Worm (Caenorhabditis elegans) whole organism, L4 larva: Measurements from ENCODE around the gene M03A1.3.

Source experiments
- ZK546.5 ChIP-seq, 2 experiments: sonication (generic microtip); optimal IDR thresholded peaks; 2 replicates each; lab custom pipeline; 2017; ENCODE audit warnings: missing biosample characterization in 2 of 2, missing genetic modification characterization in 2 of 2
- aha-1 ChIP-seq: fragments of 150-350 bp; peaks from one replicate; lab custom pipeline; 2014; ENCODE audit warnings: missing biosample characterization, missing genetic modification characterization
- arid-1 ChIP-seq: fragments of 200-800 bp; sonication (Bioruptor generic); conservative IDR thresholded peaks from 2 replicates; pipeline ENCODE4 v1.3.6; 2022; ENCODE audit warnings: missing genetic modification reagents, missing genetic modification characterization, missing compliant biosample characterization
- ceh-20 ChIP-seq: fragments of 200-800 bp; sonication (Bioruptor generic); IDR thresholded peaks from 2 replicates; pipeline ENCODE4 v1.3.6; 2022; ENCODE audit warnings: missing genetic modification reagents, missing genetic modification characterization, missing compliant biosample characterization
- ceh-32 ChIP-seq: sonication (generic microtip); optimal IDR thresholded peaks from 2 replicates; lab custom pipeline; 2016; ENCODE audit warnings: mild to moderate bottlenecking, missing genetic modification characterization, missing compliant biosample characterization; ENCODE audit not compliant: poor library complexity
- ceh-44 ChIP-seq: fragments of 200-800 bp; sonication (Bioruptor generic); IDR thresholded peaks from 2 replicates; pipeline ENCODE4 v1.3.6; 2022; ENCODE audit warnings: missing genetic modification reagents, missing genetic modification characterization, missing compliant biosample characterization
- ceh-62 ChIP-seq: sonication (generic microtip); optimal IDR thresholded peaks from 2 replicates; lab custom pipeline; 2017; ENCODE audit warnings: missing biosample characterization, missing genetic modification characterization
- ces-1 ChIP-seq: fragments of 150-350 bp; sonication (generic microtip); optimal IDR thresholded peaks from 4 replicates; lab custom pipeline; 2014; ENCODE audit warnings: missing biosample characterization, missing genetic modification reagents, missing genetic modification characterization
- cey-2 ChIP-seq: sonication (generic microtip); optimal IDR thresholded peaks from 3 replicates; lab custom pipeline; 2017; ENCODE audit warnings: missing genetic modification characterization, mild to moderate bottlenecking, missing compliant biosample characterization, antibody characterized with exemption, borderline replicate concordance; ENCODE audit not compliant: insufficient read depth
- ctbp-1 ChIP-seq: fragments of 200-800 bp; sonication (Bioruptor generic); IDR thresholded peaks from 2 replicates; pipeline ENCODE4 v1.3.6; 2022; ENCODE audit warnings: missing genetic modification reagents, missing genetic modification characterization, missing compliant biosample characterization
- daf-16 ChIP-seq, 3 experiments: sonication (generic microtip); optimal IDR thresholded peaks; 2 replicates each; lab custom pipeline; 2016 to 2017; ENCODE audit warnings: missing genetic modification characterization in 3 of 3, missing genetic modification reagents in 3 of 3, mild to moderate bottlenecking in 2 of 3, missing compliant biosample characterization in 2 of 3, missing biosample characterization in 1 of 3, moderate library complexity in 1 of 3
- dmd-6 ChIP-seq: fragments of 200-800 bp; sonication (Bioruptor generic); IDR thresholded peaks from 2 replicates; pipeline ENCODE4 v1.3.6; 2022; ENCODE audit warnings: missing genetic modification reagents, missing genetic modification characterization, missing compliant biosample characterization
- fos-1 ChIP-seq: fragments of 150-350 bp; optimal IDR thresholded peaks from 2 replicates; lab custom pipeline; 2014; ENCODE audit warnings: missing biosample characterization, missing genetic modification characterization
- hlh-30 ChIP-seq: sonication (generic microtip); optimal IDR thresholded peaks from 2 replicates; lab custom pipeline; 2017; ENCODE audit warnings: antibody characterized with exemption, mild to moderate bottlenecking, missing genetic modification characterization, missing compliant biosample characterization; ENCODE audit not compliant: insufficient read depth
- hmg-1.1 ChIP-seq: fragments of 200-800 bp; sonication (Bioruptor generic); IDR thresholded peaks from 2 replicates; pipeline ENCODE4 v1.3.6; 2022; ENCODE audit warnings: missing genetic modification reagents, missing genetic modification characterization, missing compliant biosample characterization
- jun-1 ChIP-seq: fragments of 150-350 bp; optimal IDR thresholded peaks from 2 replicates; lab custom pipeline; 2014; ENCODE audit warnings: missing biosample characterization, missing genetic modification reagents, missing genetic modification characterization
- lim-7 ChIP-seq: fragments of 200-800 bp; sonication (Bioruptor generic); IDR thresholded peaks from 2 replicates; pipeline ENCODE4 v1.3.6; 2022; ENCODE audit warnings: missing genetic modification characterization, missing compliant biosample characterization
- lin-1 ChIP-seq: fragments of 200-800 bp; sonication (Bioruptor generic); IDR thresholded peaks from 2 replicates; pipeline ENCODE4 v1.3.6; 2022; ENCODE audit warnings: missing genetic modification reagents, missing genetic modification characterization, missing compliant biosample characterization
- lin-29 ChIP-seq: fragments of 200-800 bp; sonication (Bioruptor generic); IDR thresholded peaks from 2 replicates; pipeline ENCODE4 v1.3.6; 2022; ENCODE audit warnings: missing genetic modification reagents, missing genetic modification characterization, missing compliant biosample characterization
- lin-39 ChIP-seq: fragments of 150-350 bp; optimal IDR thresholded peaks from 2 replicates; lab custom pipeline; 2014; ENCODE audit warnings: missing biosample characterization, missing genetic modification reagents, missing genetic modification characterization
- lsy-2 ChIP-seq, 2 experiments: fragments of 150-350 bp in 1 of 2; sonication (generic microtip) in 1 of 2; optimal IDR thresholded peaks; 2 replicates each; lab custom pipeline; 2014 to 2017; ENCODE audit warnings: missing biosample characterization in 2 of 2, missing genetic modification characterization in 2 of 2
- mdt-29 ChIP-seq: fragments of 200-800 bp; sonication (Bioruptor generic); IDR thresholded peaks from 2 replicates; pipeline ENCODE4 v1.3.6; 2022; ENCODE audit warnings: missing genetic modification reagents, missing genetic modification characterization, missing compliant biosample characterization
- saeg-2 ChIP-seq: fragments of 200-800 bp; sonication (Bioruptor generic); IDR thresholded peaks from 2 replicates; pipeline ENCODE4 v1.3.6; 2022; ENCODE audit warnings: missing genetic modification reagents, missing genetic modification characterization, missing compliant biosample characterization
- set-16 ChIP-seq: fragments of 200-800 bp; sonication (Bioruptor generic); IDR thresholded peaks from 2 replicates; pipeline ENCODE4 v1.3.6; 2022; ENCODE audit warnings: missing genetic modification reagents, missing genetic modification characterization, missing compliant biosample characterization
- skn-1 ChIP-seq: fragments of 150-350 bp; optimal IDR thresholded peaks from 2 replicates; lab custom pipeline; 2014; ENCODE audit warnings: missing biosample characterization, missing genetic modification characterization
- spr-3 ChIP-seq: fragments of 200-800 bp; sonication (Bioruptor generic); optimal IDR thresholded peaks from 2 replicates; lab custom pipeline; 2018; ENCODE audit warnings: mild to moderate bottlenecking, missing genetic modification characterization, missing compliant biosample characterization
- tra-1 ChIP-seq: fragments of 200-800 bp; sonication (Bioruptor generic); IDR thresholded peaks from 2 replicates; pipeline ENCODE4 v1.3.6; 2022; ENCODE audit warnings: missing genetic modification reagents, missing genetic modification characterization, missing compliant biosample characterization
- unc-130 ChIP-seq: sonication (generic microtip); optimal IDR thresholded peaks from 2 replicates; lab custom pipeline; 2016; ENCODE audit warnings: missing genetic modification reagents, missing genetic modification characterization, missing compliant biosample characterization
- unc-62 ChIP-seq, 3 experiments: fragments of 150-350 bp in 1 of 3; sonication (generic microtip); optimal IDR thresholded peaks in 2 of 3; peaks in 1 of 3; 1 replicate in 1 of 3; 2 replicates in 2 of 3; lab custom pipeline; 2014 to 2017; ENCODE audit warnings: missing biosample characterization in 3 of 3, missing genetic modification characterization in 3 of 3, missing genetic modification reagents in 3 of 3, missing genotype in 1 of 3
- vab-7 ChIP-seq: fragments of 200-800 bp; sonication (Bioruptor generic); IDR thresholded peaks from 2 replicates; pipeline ENCODE4 v1.3.6; 2022; ENCODE audit warnings: missing genetic modification reagents, missing genetic modification characterization, missing compliant biosample characterization
- ztf-7 ChIP-seq: fragments of 150-350 bp; optimal IDR thresholded peaks from 2 replicates; lab custom pipeline; 2014; ENCODE audit warnings: missing biosample characterization, missing genetic modification characterization

Gene M03A1.3

DNA sequence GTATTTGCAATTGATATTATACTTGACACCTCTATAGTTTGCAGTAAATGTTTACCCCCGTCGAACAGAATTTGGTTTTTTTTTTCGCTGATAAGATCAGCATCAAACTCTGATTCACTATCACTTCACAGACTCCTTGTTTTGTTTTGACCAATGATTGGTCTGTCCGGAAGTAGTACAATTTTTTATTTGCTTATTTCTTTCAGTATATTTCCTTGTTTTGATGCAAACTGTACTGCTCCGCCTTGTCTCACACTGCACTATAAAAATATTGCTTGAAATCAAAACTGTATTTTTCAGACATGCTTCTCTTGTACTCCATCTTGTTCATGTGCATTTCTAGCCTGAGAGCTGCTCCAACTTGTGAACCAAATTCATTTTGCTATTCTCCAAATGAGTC, at the start of gene M03A1.3:
M03A1.3 (plus strand) TSS at position 301 of the 400 bp plus-strand sequence.
- TF ChIP-seq unc-62 (GFP tag; optimal IDR thresholded peaks at IDR 0.05 in 1 of 2; lab: Kevin White, UChicago) (peak in 1 of 2 experiments; percentile 78), unc-62 (tag; optimal IDR thresholded peaks at IDR 0.05; lab: Kevin White, UChicago) (no peak), ceh-44 (GFP tag; lab: Robert Waterston, UW) (no peak), daf-16 (GFP tag; optimal IDR thresholded peaks at IDR 0.05; lab: Kevin White, UChicago) (no peak), daf-16 (tag; optimal IDR thresholded peaks at IDR 0.05; lab: Kevin White, UChicago) (peak; percentile 29), ces-1 (no peak)

ce11 chrII:4510684-4511083, 46.9 kb upstream of the M03A1.3 start:
- TF ChIP-seq lsy-2 (tag; optimal IDR thresholded peaks at IDR 0.05; lab: Kevin White, UChicago) (no peak), unc-62 (GFP tag; optimal IDR thresholded peaks at IDR 0.05 in 1 of 2; lab: Kevin White, UChicago) (peak in 1 of 2 experiments; percentile 63), unc-62 (tag; optimal IDR thresholded peaks at IDR 0.05; lab: Kevin White, UChicago) (no peak)

ce11 chrII:4511911-4512310, 45.7 kb upstream of the M03A1.3 start, which contains the start of gene cyp-23A1:
cyp-23A1 (plus strand) TSS chrII:4512211.
- TF ChIP-seq unc-130 (no peak), vab-7 (GFP tag; lab: Robert Waterston, UW) (no peak), ceh-62 (tag; lab: Kevin White, UChicago) (no peak), mdt-29 (GFP tag; lab: Robert Waterston, UW) (no peak), skn-1 (tag; lab: Kevin White, UChicago) (no peak), dmd-6 (GFP tag; lab: Robert Waterston, UW) (no peak), saeg-2 (no peak)

DNA sequence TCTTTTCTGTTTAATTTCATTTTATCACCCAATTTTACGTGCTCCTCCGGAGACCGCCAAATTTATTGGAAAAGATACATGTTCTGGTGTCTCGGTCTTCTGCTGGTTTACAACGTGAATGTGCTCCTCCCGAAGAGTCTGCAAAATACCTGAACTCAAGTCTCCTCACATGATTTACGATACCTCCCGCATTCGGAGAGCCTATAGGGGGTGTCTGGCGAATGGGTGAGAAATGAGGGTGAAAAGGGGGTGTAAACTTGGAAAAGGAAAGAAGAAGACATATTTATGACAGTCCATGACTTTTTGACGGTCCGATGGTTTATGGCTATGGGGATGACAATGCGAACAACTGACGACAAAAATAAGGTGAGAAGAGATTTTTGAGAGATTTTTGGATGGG, 41.3 kb upstream of the M03A1.3 start:
- TF ChIP-seq ctbp-1 (GFP tag; lab: Robert Waterston, UW) (no peak), set-16 (GFP tag; lab: Robert Waterston, UW) (no peak), lin-29 (GFP tag; lab: Robert Waterston, UW) (no peak), arid-1 (no peak), lim-7 (GFP tag; lab: Robert Waterston, UW) (no peak), ceh-32 (tag; lab: Kevin White, UChicago) (no peak), ceh-20 (GFP tag; lab: Robert Waterston, UW) (no peak), hlh-30 (tag; lab: Kevin White, UChicago) (no peak), lsy-2 (tag; optimal IDR thresholded peaks at IDR 0.05; lab: Kevin White, UChicago) (no peak), jun-1 (tag; lab: Kevin White, UChicago) (no peak), tra-1 (GFP tag; lab: Robert Waterston, UW) (no peak), lin-1 (GFP tag; lab: Robert Waterston, UW) (no peak), lin-39 (no peak), cey-2 (tag; lab: Kevin White, UChicago) (no peak), ztf-7 (tag; lab: Kevin White, UChicago) (no peak), fos-1 (tag; lab: Kevin White, UChicago) (no peak)
- TF ChIP-seq, all 104 proteins: peak for 0

DNA sequence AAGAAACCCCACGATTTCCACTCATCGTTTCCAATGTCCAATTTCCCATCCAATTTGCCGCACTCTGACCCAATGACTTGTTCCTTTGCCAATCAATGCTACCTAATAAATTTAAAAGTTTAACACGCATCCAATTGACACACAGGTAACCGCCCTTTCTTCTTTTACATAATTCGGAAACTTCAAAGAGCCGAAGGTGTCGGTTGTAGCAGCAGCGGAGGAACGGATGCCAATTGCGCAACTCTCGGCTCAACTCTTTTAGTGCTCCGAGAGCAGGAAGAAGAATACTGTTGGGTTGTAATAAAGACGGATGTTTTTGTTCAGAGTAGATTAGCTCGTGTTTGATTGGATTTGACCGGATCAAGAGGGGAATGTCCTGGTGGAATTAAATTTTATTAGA, 40.3 kb upstream of the M03A1.3 start:
- TF ChIP-seq hmg-1.1 (GFP tag; lab: Robert Waterston, UW) (no peak), ZK546.5 (tag; optimal IDR thresholded peaks at IDR 0.05; lab: Kevin White, UChicago) (no peak), lin-29 (GFP tag; lab: Robert Waterston, UW) (no peak), aha-1 (tag; lab: Kevin White, UChicago) (peak; percentile 14), unc-62 (GFP tag; optimal IDR thresholded peaks at IDR 0.05 in 1 of 2; lab: Kevin White, UChicago) (peak in 1 of 2 experiments; percentile 11), unc-62 (tag; optimal IDR thresholded peaks at IDR 0.05; lab: Kevin White, UChicago) (no peak), spr-3 (GFP tag; lab: Kevin White, UChicago) (no peak)
